Fruit fly (Drosophila melanogaster): ENCODE measurements around the gene SA1.

SA1 gene

DNA sequence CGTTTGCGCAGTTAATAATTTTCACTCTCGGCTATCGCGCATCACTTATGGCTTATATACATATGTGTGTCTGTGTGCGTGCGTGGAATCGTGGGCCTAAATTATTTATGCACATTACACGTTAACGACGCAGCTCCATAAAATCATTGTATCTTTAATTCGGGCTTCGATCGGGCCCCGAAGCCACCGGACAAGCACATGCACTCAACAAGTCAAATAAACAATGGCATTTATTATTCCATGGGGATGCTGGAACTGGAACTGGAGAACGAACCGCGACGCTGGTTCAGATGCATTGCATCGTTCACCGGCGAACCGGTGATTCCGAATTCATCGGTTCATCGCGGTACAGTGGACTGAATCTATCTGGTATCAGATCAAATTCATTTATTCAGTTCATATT is 1.7 kb upstream of the SA1 start, which contains the start of gene ihog (continued):
- TF ChIP-seq Vsx1 (GFP tag; optimal IDR thresholded peaks at IDR 0.05) (no peak), slp2 (GFP tag; optimal IDR thresholded peaks at IDR 0.05) (no peak), Meics (GFP tag; optimal IDR thresholded peaks at IDR 0.05) (no peak), Fer1 (GFP tag; optimal IDR thresholded peaks at IDR 0.05) (peak; percentile 34), fd102C (GFP tag; optimal IDR thresholded peaks at IDR 0.05) (no peak), sens (GFP tag) (peak; percentile 70), Dfd (GFP tag; optimal IDR thresholded peaks at IDR 0.05) (no peak), gfzf (GFP tag; optimal IDR thresholded peaks at IDR 0.05) (no peak), Spps (tag; optimal IDR thresholded peaks at IDR 0.05) (no peak), CG17612 (GFP tag; IDR thresholded peaks at IDR 0.05) (no peak), exex (tag; optimal IDR thresholded peaks at IDR 0.05) (no peak), CG2129 (GFP tag; IDR thresholded peaks at IDR 0.05; ENCODE audit: partially characterized antibody) (no peak), CG8765 (GFP tag; IDR thresholded peaks at IDR 0.05) (no peak), Sin3A (optimal IDR thresholded peaks at IDR 0.05) (no peak), Dad (GFP tag; optimal IDR thresholded peaks at IDR 0.05) (no peak), jumu (GFP tag; optimal IDR thresholded peaks at IDR 0.05) (no peak), CG31365 (tag; optimal IDR thresholded peaks at IDR 0.05) (no peak), CG12299 (tag; optimal IDR thresholded peaks at IDR 0.05) (no peak), lab (GFP tag; optimal IDR thresholded peaks at IDR 0.05) (no peak), HLH54F (GFP tag; optimal IDR thresholded peaks at IDR 0.05) (no peak), Dek (tag; optimal IDR thresholded peaks at IDR 0.05) (no peak), run (tag; optimal IDR thresholded peaks at IDR 0.05) (no peak), CG7963 (GFP tag; IDR thresholded peaks at IDR 0.05; ENCODE audit: partially characterized antibody) (peak; percentile 51; the same call in 1 of the 3 replicates), ranshi (GFP tag; IDR thresholded peaks at IDR 0.05) (no peak), CG3995 (GFP tag; optimal IDR thresholded peaks at IDR 0.05) (no peak), CG17186 (GFP tag; optimal IDR thresholded peaks at IDR 0.05) (no peak), cg (GFP tag; optimal IDR thresholded peaks at IDR 0.05) (peak; percentile 79), stwl (tag; optimal IDR thresholded peaks at IDR 0.05) (peak; percentile 21), CG13424 (tag; optimal IDR thresholded peaks at IDR 0.05) (no peak), aop (GFP tag; IDR thresholded peaks at IDR 0.05) (no peak), ind (GFP tag; optimal IDR thresholded peaks at IDR 0.05) (no peak), tap (tag; optimal IDR thresholded peaks at IDR 0.05) (peak; percentile 46), ac (GFP tag; optimal IDR thresholded peaks at IDR 0.05) (no peak), CG4360 (GFP tag; IDR thresholded peaks at IDR 0.05) (no peak), CG12942 (GFP tag; optimal IDR thresholded peaks at IDR 0.05) (no peak), CG13624 (GFP tag; optimal IDR thresholded peaks at IDR 0.05) (no peak), GATAe (GFP tag; conservative IDR thresholded peaks at IDR 0.05) (no peak), sug (tag; optimal IDR thresholded peaks at IDR 0.05) (no peak), CG42726 (GFP tag; IDR thresholded peaks at IDR 0.05; ENCODE audit: partially characterized antibody) (no peak; the same call in 1 of the 2 replicates), Ssrp (tag; optimal IDR thresholded peaks at IDR 0.05) (no peak), chm (GFP tag; IDR thresholded peaks at IDR 0.05) (peak; percentile 15; the same call in 1 of the 2 replicates), CG18764 (GFP tag; optimal IDR thresholded peaks at IDR 0.05) (no peak), CTCF (GFP tag; optimal IDR thresholded peaks at IDR 0.05) (no peak), Opbp (GFP tag; IDR thresholded peaks at IDR 0.05; ENCODE audit: partially characterized antibody) (peak; percentile 67), zen (tag; optimal IDR thresholded peaks at IDR 0.05) (no peak), Doc3 (GFP tag; IDR thresholded peaks at IDR 0.05; ENCODE audit: partially characterized antibody) (peak; percentile 55; the same call in 2 of the 3 replicates), D19B (GFP tag; optimal IDR thresholded peaks at IDR 0.05) (no peak), hbn (GFP tag; IDR thresholded peaks at IDR 0.05; ENCODE audit: partially characterized antibody) (0 out of 2 replicates have a peak, but pooled peaks have one; percentile 23), E2f2 (GFP tag; IDR thresholded peaks at IDR 0.05) (peak; percentile 36; the same call in 1 of the 2 replicates), gcm (GFP tag; optimal IDR thresholded peaks at IDR 0.05) (peak; percentile 15), CG12155 (GFP tag; optimal IDR thresholded peaks at IDR 0.05) (no peak), pita (GFP tag; optimal IDR thresholded peaks at IDR 0.05) (no peak)

Measured in whole organism, embryonic.